Worm (Caenorhabditis elegans) whole organism, early embryonic: ENCODE measurements around the gene efl-3.

Experiments used
- B0310.2 ChIP-seq: sonication (generic microtip); optimal IDR thresholded peaks from 2 replicates; lab custom pipeline; 2016; ENCODE audit warnings: mild to moderate bottlenecking, missing genetic modification characterization, missing compliant biosample characterization
- F13C5.2 ChIP-seq: sonication (generic microtip); optimal IDR thresholded peaks from 2 replicates; lab custom pipeline; 2017; ENCODE audit warnings: mild to moderate bottlenecking, missing genetic modification characterization, inconsistent platforms, missing compliant biosample characterization
- aly-1 ChIP-seq: sonication (generic microtip); optimal IDR thresholded peaks from 2 replicates; lab custom pipeline; 2016; ENCODE audit warnings: missing genetic modification characterization, missing compliant biosample characterization
- ama-1 ChIP-seq: fragments of 150-350 bp; optimal IDR thresholded peaks from 2 replicates; lab custom pipeline; 2014
- ceh-13 ChIP-seq: fragments of 200-800 bp; sonication (Bioruptor generic); optimal IDR thresholded peaks from 2 replicates; lab custom pipeline; 2018; ENCODE audit warnings: mild to moderate bottlenecking, missing genetic modification characterization, missing compliant biosample characterization
- ceh-36 ChIP-seq: sonication (generic microtip); optimal IDR thresholded peaks from 2 replicates; lab custom pipeline; 2016; ENCODE audit warnings: missing genetic modification characterization, inconsistent platforms, missing compliant biosample characterization
- ets-7 ChIP-seq: sonication (generic microtip); optimal IDR thresholded peaks from 2 replicates; lab custom pipeline; 2016; ENCODE audit warnings: missing genotype, missing genetic modification characterization, missing compliant biosample characterization
- flt-1 ChIP-seq: fragments of 200-800 bp; sonication (Bioruptor generic); IDR thresholded peaks from 2 replicates; pipeline ENCODE4 v1.3.6; 2022; ENCODE audit warnings: missing genetic modification characterization, missing compliant biosample characterization
- hmbx-1 ChIP-seq: sonication (generic microtip); optimal IDR thresholded peaks from 2 replicates; lab custom pipeline; 2016; ENCODE audit warnings: mild to moderate bottlenecking, missing genetic modification characterization, missing compliant biosample characterization
- hmg-4 ChIP-seq: fragments of 200-800 bp; sonication (Bioruptor generic); optimal IDR thresholded peaks from 2 replicates; lab custom pipeline; 2018; ENCODE audit warnings: mild to moderate bottlenecking, missing genetic modification characterization, missing compliant biosample characterization
- hnd-1 ChIP-seq: sonication (generic microtip); optimal IDR thresholded peaks from 2 replicates; lab custom pipeline; 2016; ENCODE audit warnings: missing genetic modification characterization, missing compliant biosample characterization
- pes-1 ChIP-seq: fragments of 200-800 bp; sonication (Bioruptor generic); IDR thresholded peaks from 2 replicates; pipeline ENCODE4 v1.3.6; 2022; ENCODE audit warnings: missing genetic modification reagents, missing genetic modification characterization, missing compliant biosample characterization
- scrt-1 ChIP-seq: fragments of 200-800 bp; sonication (Bioruptor generic); IDR thresholded peaks from 2 replicates; pipeline ENCODE4 v1.3.6; 2022; ENCODE audit warnings: missing genetic modification characterization, missing compliant biosample characterization
- sea-1 ChIP-seq: fragments of 200-800 bp; sonication (Bioruptor generic); conservative IDR thresholded peaks from 2 replicates; pipeline ENCODE4 v1.3.6; 2022; ENCODE audit warnings: missing genetic modification characterization, missing compliant biosample characterization
- tbx-11 ChIP-seq: fragments of 200-800 bp; sonication (Bioruptor generic); IDR thresholded peaks from 2 replicates; pipeline ENCODE4 v1.3.6; 2022; ENCODE audit warnings: missing genetic modification characterization, missing compliant biosample characterization
- tbx-37 ChIP-seq: fragments of 200-800 bp; sonication (Bioruptor generic); conservative IDR thresholded peaks from 2 replicates; pipeline ENCODE4 v1.3.6; 2022; ENCODE audit warnings: missing genetic modification reagents, missing genetic modification characterization, missing compliant biosample characterization
- tra-4 ChIP-seq: sonication (generic microtip); optimal IDR thresholded peaks from 2 replicates; lab custom pipeline; 2017; ENCODE audit warnings: missing genetic modification characterization, missing compliant biosample characterization

Gene efl-3

DNA sequence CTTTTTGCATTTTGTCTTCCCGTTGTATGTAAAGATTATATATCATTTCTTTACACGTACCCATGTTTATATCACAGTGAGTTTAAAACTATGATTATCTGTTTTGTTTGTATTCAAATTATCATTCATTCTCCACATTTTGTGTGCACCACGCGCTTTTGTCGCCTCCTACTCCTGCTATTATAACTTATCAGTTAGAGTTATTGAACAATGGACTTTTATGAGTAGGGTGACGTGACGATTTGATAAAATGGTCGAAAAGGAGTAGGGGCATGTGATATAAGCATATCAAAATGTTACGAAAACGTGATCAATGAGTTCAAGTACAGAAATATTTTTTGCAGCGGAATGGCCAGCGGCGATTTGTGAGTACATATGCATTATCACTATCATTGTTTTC is 29.6 kb upstream of the efl-3 start:
- no peak for TF ChIP-seq ama-1 (lab: Kevin White, UChicago)
- TF ChIP-seq scrt-1 (GFP tag; lab: Robert Waterston, UW) = no peak
- TF ChIP-seq ceh-36 (tag; lab: Kevin White, UChicago) = no peak
- no peak for TF ChIP-seq tra-4 (tag; lab: Kevin White, UChicago)
- no peak for TF ChIP-seq B0310.2 (tag; lab: Kevin White, UChicago)
- no peak for TF ChIP-seq flt-1 (GFP tag; lab: Robert Waterston, UW)
- no peak for TF ChIP-seq ceh-13
- TF ChIP-seq tbx-11 (GFP tag; lab: Robert Waterston, UW) = no peak

- TF ChIP-seq scrt-1 (GFP tag; lab: Robert Waterston, UW) = no peak
- TF ChIP-seq hmg-4 (GFP tag; lab: Kevin White, UChicago) = no peak
- TF ChIP-seq pes-1 (GFP tag; lab: Robert Waterston, UW) = no peak
- TF ChIP-seq hnd-1 (tag; lab: Kevin White, UChicago) = no peak
- TF ChIP-seq tra-4 (tag; lab: Kevin White, UChicago) = no peak
- TF ChIP-seq sea-1 = no peak
- TF ChIP-seq ceh-36 (tag; lab: Kevin White, UChicago) = no peak
Observed at ce11 chrII:8384344-8384743, 28.1 kb upstream of the efl-3 start.

- no peak for TF ChIP-seq sea-1
- no peak for TF ChIP-seq hmbx-1 (tag; lab: Kevin White, UChicago)
- no peak for TF ChIP-seq ceh-13
- TF ChIP-seq scrt-1 (GFP tag; lab: Robert Waterston, UW) = no peak
- TF ChIP-seq ama-1 (lab: Kevin White, UChicago) = no peak
- no peak for TF ChIP-seq B0310.2 (tag; lab: Kevin White, UChicago)
Observed at ce11 chrII:8385561-8385960, 26.9 kb upstream of the efl-3 start.

DNA sequence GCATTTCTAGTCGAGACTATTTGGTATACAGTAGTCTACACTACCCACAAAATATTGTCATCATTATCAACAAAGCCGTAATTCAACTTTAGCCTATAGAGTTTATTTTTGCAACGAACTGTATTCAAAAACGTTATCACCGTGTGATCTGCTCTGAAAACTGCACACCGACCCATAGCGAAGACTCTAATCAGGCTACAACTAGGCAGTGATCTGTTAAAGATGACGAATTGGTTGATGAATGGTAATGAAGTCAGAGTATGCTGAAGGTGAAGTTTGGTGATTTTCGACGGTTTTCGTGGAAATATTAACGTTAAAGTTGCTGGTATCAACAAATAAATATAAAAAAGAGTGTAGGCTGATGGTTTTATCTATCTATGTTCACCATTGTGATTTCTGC is 25.6 kb upstream of the efl-3 start:
- no peak for TF ChIP-seq ceh-13
- no peak for TF ChIP-seq pes-1 (GFP tag; lab: Robert Waterston, UW)
- TF ChIP-seq B0310.2 (tag; lab: Kevin White, UChicago) = no peak
- TF ChIP-seq F13C5.2 (tag; lab: Kevin White, UChicago) = no peak
- no peak for TF ChIP-seq ceh-36 (tag; lab: Kevin White, UChicago)
- no peak for TF ChIP-seq hmbx-1 (tag; lab: Kevin White, UChicago)
- TF ChIP-seq flt-1 (GFP tag; lab: Robert Waterston, UW) = no peak
- no peak for TF ChIP-seq scrt-1 (GFP tag; lab: Robert Waterston, UW)
- no peak for TF ChIP-seq hmg-4 (GFP tag; lab: Kevin White, UChicago)
- TF ChIP-seq aly-1 (tag; lab: Kevin White, UChicago) = no peak
- TF ChIP-seq ets-7 (tag; lab: Kevin White, UChicago) = no peak
- TF ChIP-seq tbx-37 (GFP tag; lab: Robert Waterston, UW) = no peak

- TF ChIP-seq tra-4 (tag; lab: Kevin White, UChicago) (no peak), hnd-1 (tag; lab: Kevin White, UChicago) (no peak), hmbx-1 (tag; lab: Kevin White, UChicago) (no peak), ceh-13 (no peak), flt-1 (GFP tag; lab: Robert Waterston, UW) (no peak), ceh-36 (tag; lab: Kevin White, UChicago) (no peak), sea-1 (no peak), ama-1 (lab: Kevin White, UChicago) (no peak), F13C5.2 (tag; lab: Kevin White, UChicago) (no peak), aly-1 (tag; lab: Kevin White, UChicago) (no peak), B0310.2 (tag; lab: Kevin White, UChicago) (no peak), hmg-4 (GFP tag; lab: Kevin White, UChicago) (no peak), pes-1 (GFP tag; lab: Robert Waterston, UW) (no peak), ets-7 (tag; lab: Kevin White, UChicago) (no peak), scrt-1 (GFP tag; lab: Robert Waterston, UW) (no peak), tbx-11 (GFP tag; lab: Robert Waterston, UW) (no peak)
Observed at ce11 chrII:8388001-8388513, 24.4 kb upstream of the efl-3 start, which contains the start of gene drd-1. Gene drd-1, plus strand, starts transcription at chrII:8388051.

DNA sequence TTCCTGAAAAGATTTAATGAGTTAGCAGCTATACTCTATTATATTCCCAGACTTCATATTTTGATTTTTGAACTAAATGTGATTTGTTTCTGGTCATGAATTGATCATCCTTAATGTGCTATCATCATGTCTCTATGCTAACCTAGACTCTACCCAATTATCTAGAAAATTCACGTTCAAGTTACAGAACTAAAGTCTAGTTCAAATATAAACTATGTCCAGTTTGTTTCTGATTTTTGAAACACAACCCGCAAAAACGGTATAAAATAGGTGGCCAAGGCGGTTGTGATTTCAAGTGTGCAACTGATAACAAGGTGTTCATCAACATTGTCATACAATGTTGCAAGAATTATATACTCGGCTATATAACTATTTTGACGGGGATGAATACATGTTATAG is 21.7 kb upstream of the efl-3 start, which contains the start of gene F49E12.10:
Gene F49E12.10, plus strand, starts transcription at position 301 of the 400 bp plus-strand sequence.
- TF ChIP-seq flt-1 (GFP tag; lab: Robert Waterston, UW) (no peak), pes-1 (GFP tag; lab: Robert Waterston, UW) (no peak), scrt-1 (GFP tag; lab: Robert Waterston, UW) (no peak), hmg-4 (GFP tag; lab: Kevin White, UChicago) (no peak), tbx-37 (GFP tag; lab: Robert Waterston, UW) (no peak), hnd-1 (tag; lab: Kevin White, UChicago) (no peak), hmbx-1 (tag; lab: Kevin White, UChicago) (no peak), aly-1 (tag; lab: Kevin White, UChicago) (no peak), ets-7 (tag; lab: Kevin White, UChicago) (no peak), F13C5.2 (tag; lab: Kevin White, UChicago) (no peak), tbx-11 (GFP tag; lab: Robert Waterston, UW) (no peak), ama-1 (lab: Kevin White, UChicago) (no peak), sea-1 (no peak)

ce11 chrII:8392215-8392614 is 20.3 kb upstream of the efl-3 start:
- TF ChIP-seq pes-1 (GFP tag; lab: Robert Waterston, UW) = no peak

DNA sequence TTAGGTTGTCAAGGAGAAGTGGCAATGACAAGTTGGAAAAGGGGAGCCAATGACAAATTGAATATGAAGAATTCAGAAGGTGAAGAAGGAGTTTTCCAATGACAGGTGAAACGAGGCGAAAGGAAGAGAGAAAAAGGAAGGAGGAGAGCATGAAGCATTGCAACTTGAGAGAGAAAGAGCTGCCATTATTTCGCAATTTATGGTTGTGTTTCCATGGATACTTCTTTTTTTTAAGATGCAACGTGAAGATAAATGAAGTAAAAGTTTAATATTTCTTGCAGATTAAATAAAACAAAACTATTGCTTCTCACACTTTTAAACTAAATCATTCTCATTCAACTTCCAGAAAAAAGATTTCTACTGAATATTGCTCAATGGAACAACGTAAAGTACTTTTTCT is 18.3 kb upstream of the efl-3 start, which contains the start of gene F49E12.8:
Gene F49E12.8, minus strand, starts transcription at position 101 of the 400 bp plus-strand sequence.
- TF ChIP-seq hmbx-1 (tag; lab: Kevin White, UChicago) (no peak), hnd-1 (tag; lab: Kevin White, UChicago) (no peak), scrt-1 (GFP tag; lab: Robert Waterston, UW) (no peak), tra-4 (tag; lab: Kevin White, UChicago) (no peak), tbx-11 (GFP tag; lab: Robert Waterston, UW) (no peak), sea-1 (no peak), hmg-4 (GFP tag; lab: Kevin White, UChicago) (no peak), B0310.2 (tag; lab: Kevin White, UChicago) (no peak), ama-1 (lab: Kevin White, UChicago) (no peak), ceh-36 (tag; lab: Kevin White, UChicago) (no peak), F13C5.2 (tag; lab: Kevin White, UChicago) (no peak), tbx-37 (GFP tag; lab: Robert Waterston, UW) (no peak), ceh-13 (no peak)
